Worm (Caenorhabditis elegans): Measurements from ENCODE around the gene T28A11.3.

DNA sequence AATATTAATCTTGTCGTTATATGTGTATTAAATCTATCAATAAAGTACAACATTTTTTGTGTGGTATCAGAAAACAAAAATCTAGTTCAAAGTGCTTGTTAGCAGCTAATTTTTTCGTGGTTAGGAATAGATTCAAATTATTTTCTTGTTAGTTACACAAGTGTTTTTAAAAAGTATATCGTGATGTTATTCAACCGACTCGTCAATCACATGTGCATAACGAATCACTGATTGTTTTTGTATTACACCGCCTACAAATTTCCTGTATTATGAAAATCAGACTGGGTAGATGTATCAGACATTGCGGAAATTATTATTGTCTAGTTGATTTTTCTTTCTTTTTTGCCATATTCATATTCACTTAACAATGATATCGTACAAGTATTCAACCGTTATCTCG is 7.8 kb downstream of the T28A11.3 start, which contains the start of gene str-64:
- TF ChIP-seq unc-62 (GFP tag; optimal IDR thresholded peaks at IDR 0.05): no peak
- no peak for TF ChIP-seq cnd-1 (tag; optimal IDR thresholded peaks at IDR 0.05)

All from whole organism, mixed stage, embryonic.